In the genomic region with DNA sequence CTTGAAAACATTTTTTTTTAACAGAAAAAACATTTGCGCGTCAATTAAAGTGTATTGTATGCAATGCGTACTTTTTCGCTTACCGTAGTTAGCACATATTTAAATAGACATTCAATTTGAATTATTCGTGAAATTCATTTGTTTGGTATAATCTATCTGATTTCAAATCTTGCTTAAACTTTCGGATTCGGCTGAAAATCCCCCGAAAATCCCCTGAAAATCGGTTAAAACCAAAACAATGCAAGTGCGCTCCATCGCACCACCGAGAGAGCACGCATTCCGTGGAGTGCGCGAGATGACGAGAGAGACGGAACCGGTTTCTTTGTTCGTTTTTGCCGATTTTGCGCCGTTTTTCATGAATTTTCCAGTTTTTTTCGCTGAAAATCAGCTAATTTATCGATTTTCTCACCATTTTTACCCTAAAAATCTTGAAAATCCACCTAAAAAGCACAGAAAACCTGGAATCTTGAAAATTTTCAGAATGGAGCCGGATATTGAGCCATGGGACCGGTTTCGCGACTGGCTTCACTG, we compare ENCODE assay signal across 6 worm cellular contexts.
A peak's percentile ranks its signal among the peaks of the same experiment; 100 is the strongest.
TF ChIP-seq lines count a peak whose summit lies in the region.

TSS of gene F53H1.3 (plus strand) at position 481 of the 531 bp plus-strand sequence.

TF ChIP-seq in whole organism, L1 larva, 84 proteins besides CTCF, POLR2A, EP300 and RAD21 (continues in another document):
- TF ChIP-seq lin-15B (tag; optimal IDR thresholded peaks at IDR 0.05; lab: Kevin White, UChicago), result peak; percentile 29
- peak; percentile 38 for TF ChIP-seq xbp-1 (tag; optimal IDR thresholded peaks at IDR 0.05; lab: Kevin White, UChicago)
- TF ChIP-seq F16B12.6 (tag; optimal IDR thresholded peaks at IDR 0.05; lab: Kevin White, UChicago), result peak; percentile 16
- peak; percentile 98 for TF ChIP-seq grh-1 (GFP tag; IDR thresholded peaks at IDR 0.05; lab: Robert Waterston, UW)
- peak; percentile 77 for TF ChIP-seq nhr-85 (tag; lab: Kevin White, UChicago)
- TF ChIP-seq nhr-77 (tag; optimal IDR thresholded peaks at IDR 0.05; lab: Kevin White, UChicago), result no peak
- TF ChIP-seq swsn-7 (tag; optimal IDR thresholded peaks at IDR 0.05; lab: Kevin White, UChicago), result peak; percentile 48
- TF ChIP-seq isw-1 (GFP tag; IDR thresholded peaks at IDR 0.05; lab: Robert Waterston, UW), result peak; percentile 10; the same call in 1 of the 2 replicates
- no peak for TF ChIP-seq unc-30 (tag; optimal IDR thresholded peaks at IDR 0.05; lab: Kevin White, UChicago)
- TF ChIP-seq lin-13 (GFP tag; optimal IDR thresholded peaks at IDR 0.05; lab: Kevin White, UChicago), result peak; percentile 60
- TF ChIP-seq fos-1 (tag; optimal IDR thresholded peaks at IDR 0.05; lab: Kevin White, UChicago), result no peak
- no peak for TF ChIP-seq lir-3 (tag; optimal IDR thresholded peaks at IDR 0.05; lab: Kevin White, UChicago; ENCODE audit: poor library complexity)
- peak in 2 of 3 experiments; percentile 16 to 29 for TF ChIP-seq ceh-82 (tag; optimal IDR thresholded peaks at IDR 0.05; lab: Kevin White, UChicago)
- TF ChIP-seq blmp-1 (tag; optimal IDR thresholded peaks at IDR 0.05; lab: Kevin White, UChicago), result no peak

TF ChIP-seq in whole organism, L2 larva, 48 proteins besides CTCF, POLR2A, EP300 and RAD21:
- no peak for TF ChIP-seq Y55F3AM.14 (GFP tag; optimal IDR thresholded peaks at IDR 0.05; lab: Kevin White, UChicago)
- peak; percentile 49 for TF ChIP-seq unc-55 (GFP tag; optimal IDR thresholded peaks at IDR 0.05; lab: Kevin White, UChicago)
- no peak for TF ChIP-seq nhr-11 (tag; optimal IDR thresholded peaks at IDR 0.05; lab: Kevin White, UChicago)
- peak; percentile 40 for TF ChIP-seq F13H6.1 (tag; optimal IDR thresholded peaks at IDR 0.05; lab: Kevin White, UChicago)
- TF ChIP-seq lin-13 (GFP tag; optimal IDR thresholded peaks at IDR 0.05; lab: Kevin White, UChicago), result peak; percentile 53
- TF ChIP-seq nhr-129 (tag; optimal IDR thresholded peaks at IDR 0.05; lab: Kevin White, UChicago), result peak; percentile 10
- no peak for TF ChIP-seq ztf-11 (tag; optimal IDR thresholded peaks at IDR 0.05; lab: Kevin White, UChicago)
- peak; percentile 31 for TF ChIP-seq nhr-25 (tag; optimal IDR thresholded peaks at IDR 0.05; lab: Kevin White, UChicago)
- TF ChIP-seq lsy-2 (tag; optimal IDR thresholded peaks at IDR 0.05; lab: Kevin White, UChicago), result peak in 1 of 2 experiments; percentile 84
- TF ChIP-seq C34F6.9 (tag; optimal IDR thresholded peaks at IDR 0.05; lab: Kevin White, UChicago), result no peak
- peak; percentile 63 for TF ChIP-seq gmeb-1 (tag; optimal IDR thresholded peaks at IDR 0.05; lab: Kevin White, UChicago)
- no peak for TF ChIP-seq ceh-82 (tag; optimal IDR thresholded peaks at IDR 0.05; lab: Kevin White, UChicago)

TF ChIP-seq in whole organism, L3 larva, 47 proteins besides CTCF, POLR2A, EP300 and RAD21:
- TF ChIP-seq hmg-11 (tag; optimal IDR thresholded peaks at IDR 0.05; lab: Kevin White, UChicago) (peak; percentile 13), elt-1 (tag; optimal IDR thresholded peaks at IDR 0.05; lab: Kevin White, UChicago) (no peak), nhr-11 (tag; optimal IDR thresholded peaks at IDR 0.05; lab: Kevin White, UChicago) (no peak), nfya-1 (tag; optimal IDR thresholded peaks at IDR 0.05; lab: Kevin White, UChicago; ENCODE audit: insufficient read depth) (peak; percentile 43), ceh-28 (tag; optimal IDR thresholded peaks at IDR 0.05; lab: Kevin White, UChicago) (peak; percentile 32), ceh-16 (tag; optimal IDR thresholded peaks at IDR 0.05; lab: Kevin White, UChicago) (no peak), nhr-237 (tag; optimal IDR thresholded peaks at IDR 0.05; lab: Kevin White, UChicago) (no peak), lin-15B (tag; optimal IDR thresholded peaks at IDR 0.05; lab: Kevin White, UChicago) (peak; percentile 76), nhr-23 (tag; optimal IDR thresholded peaks at IDR 0.05; lab: Kevin White, UChicago) (peak; percentile 24), skn-1 (tag; optimal IDR thresholded peaks at IDR 0.05; lab: Kevin White, UChicago) (no peak)

TF ChIP-seq in whole organism, L4 larva, 104 proteins besides CTCF, POLR2A, EP300 and RAD21 (continues in another document):
- TF ChIP-seq lin-15B (tag; optimal IDR thresholded peaks at IDR 0.05; lab: Kevin White, UChicago) (no peak), ceh-28 (tag; optimal IDR thresholded peaks at IDR 0.05; lab: Kevin White, UChicago) (no peak), F37D6.2 (tag; optimal IDR thresholded peaks at IDR 0.05; lab: Kevin White, UChicago) (no peak), nhr-6 (tag; optimal IDR thresholded peaks at IDR 0.05; lab: Kevin White, UChicago) (no peak), ctbp-1 (GFP tag; IDR thresholded peaks at IDR 0.05; lab: Robert Waterston, UW) (no peak), hlh-30 (tag; optimal IDR thresholded peaks at IDR 0.05; lab: Kevin White, UChicago; ENCODE audit: insufficient read depth) (peak; percentile 16), nhr-77 (tag; optimal IDR thresholded peaks at IDR 0.05; lab: Kevin White, UChicago) (no peak), lsy-2 (tag; optimal IDR thresholded peaks at IDR 0.05; lab: Kevin White, UChicago) (peak in 1 of 2 experiments; percentile 76), unc-130 (GFP tag; optimal IDR thresholded peaks at IDR 0.05; lab: Kevin White, UChicago) (no peak), duxl-1 (tag; optimal IDR thresholded peaks at IDR 0.05; lab: Kevin White, UChicago; ENCODE audit: poor library complexity) (no peak), dpl-1 (GFP tag; optimal IDR thresholded peaks at IDR 0.05; lab: Kevin White, UChicago) (peak; percentile 40), dve-1 (tag; optimal IDR thresholded peaks at IDR 0.05; lab: Kevin White, UChicago; ENCODE audit: insufficient read depth) (no peak), spr-3 (GFP tag; optimal IDR thresholded peaks at IDR 0.05; lab: Kevin White, UChicago) (no peak), lin-38 (GFP tag; IDR thresholded peaks at IDR 0.05; lab: Robert Waterston, UW) (peak; percentile 96), Y48G9A.11 (GFP tag; IDR thresholded peaks at IDR 0.05; lab: Robert Waterston, UW) (0 out of 2 replicates have a peak, but pooled peaks have one; percentile 46), T20F7.1 (GFP tag; optimal IDR thresholded peaks at IDR 0.05; lab: Kevin White, UChicago) (no peak), mxl-2 (GFP tag; conservative IDR thresholded peaks at IDR 0.05; lab: Robert Waterston, UW) (no peak)

TF ChIP-seq in whole organism, mixed stage, embryonic, 35 proteins besides CTCF, POLR2A, EP300 and RAD21:
- TF ChIP-seq ztf-11 (tag; optimal IDR thresholded peaks at IDR 0.05; lab: Kevin White, UChicago) (no peak), lsy-2 (tag; optimal IDR thresholded peaks at IDR 0.05; lab: Kevin White, UChicago) (peak; percentile 60)

TF ChIP-seq in whole organism, young adult, 124 proteins besides CTCF, POLR2A, EP300 and RAD21 (continues in another document):
- TF ChIP-seq mes-4 (tag; optimal IDR thresholded peaks at IDR 0.05; lab: Kevin White, UChicago) (no peak), zfh-2 (GFP tag; conservative IDR thresholded peaks at IDR 0.05; lab: Robert Waterston, UW) (no peak), F33H1.4 (GFP tag; IDR thresholded peaks at IDR 0.05; lab: Robert Waterston, UW) (peak; percentile 45), hmg-1.2 (GFP tag; IDR thresholded peaks at IDR 0.05; lab: Robert Waterston, UW) (peak; percentile 88), bed-2 (GFP tag; IDR thresholded peaks at IDR 0.05; lab: Robert Waterston, UW) (no peak), egrh-3 (GFP tag; IDR thresholded peaks at IDR 0.05; lab: Robert Waterston, UW) (no peak), ZK185.1 (tag; optimal IDR thresholded peaks at IDR 0.05; lab: Kevin White, UChicago; ENCODE audit: poor library complexity, severe bottlenecking) (no peak), attf-3 (GFP tag; conservative IDR thresholded peaks at IDR 0.05; lab: Robert Waterston, UW) (0 out of 2 replicates have a peak, but pooled peaks have one; percentile 36), Y53F4B.3 (GFP tag; IDR thresholded peaks at IDR 0.05; lab: Robert Waterston, UW) (no peak), tbp1 (GFP tag; optimal IDR thresholded peaks at IDR 0.05; lab: Kevin White, UChicago) (peak; percentile 2), madf-8 (GFP tag; conservative IDR thresholded peaks at IDR 0.05; lab: Robert Waterston, UW) (peak; percentile 28; the same call in 1 of the 2 replicates), hrde-1 (tag; optimal IDR thresholded peaks at IDR 0.05; lab: Kevin White, UChicago; ENCODE audit: borderline replicate concordance) (no peak), lsl-1 (GFP tag; optimal IDR thresholded peaks at IDR 0.05; lab: Kevin White, UChicago) (peak; percentile 84), rpc-1 (optimal IDR thresholded peaks at IDR 0.05; lab: Kevin White, UChicago) (no peak), rpc-1 (tag; optimal IDR thresholded peaks at IDR 0.05; lab: Kevin White, UChicago) (no peak), hlh-12 (tag; optimal IDR thresholded peaks at IDR 0.05; lab: Kevin White, UChicago) (no peak), let-526 (GFP tag; IDR thresholded peaks at IDR 0.05; lab: Robert Waterston, UW) (no peak), Y56A3A.18 (GFP tag; IDR thresholded peaks at IDR 0.05; lab: Robert Waterston, UW) (no peak), dox-1 (GFP tag; IDR thresholded peaks at IDR 0.05; lab: Robert Waterston, UW) (no peak; the same call in 1 of the 2 replicates), xnd-1 (tag; optimal IDR thresholded peaks at IDR 0.05; lab: Kevin White, UChicago) (peak; percentile 69), lsy-27 (tag; optimal IDR thresholded peaks at IDR 0.05; lab: Kevin White, UChicago; ENCODE audit: borderline replicate concordance, insufficient read depth) (no peak), lag-1 (GFP tag; IDR thresholded peaks at IDR 0.05; lab: Robert Waterston, UW) (no peak), dpl-1 (GFP tag; optimal IDR thresholded peaks at IDR 0.05; lab: Kevin White, UChicago) (no peak), unc-130 (GFP tag; optimal IDR thresholded peaks at IDR 0.05; lab: Kevin White, UChicago) (no peak), T07F8.4 (tag; optimal IDR thresholded peaks at IDR 0.05; lab: Kevin White, UChicago) (no peak), chd-7 (tag; optimal IDR thresholded peaks at IDR 0.05; lab: Kevin White, UChicago) (no peak), T26A5.8 (tag; optimal IDR thresholded peaks at IDR 0.05; lab: Kevin White, UChicago) (no peak), hmg-20 (GFP tag; IDR thresholded peaks at IDR 0.05; lab: Robert Waterston, UW) (no peak), ceh-40 (GFP tag; IDR thresholded peaks at IDR 0.05; lab: Robert Waterston, UW) (no peak), ztf-22 (GFP tag; optimal IDR thresholded peaks at IDR 0.05; lab: Kevin White, UChicago) (no peak), atf-7 (tag; optimal IDR thresholded peaks at IDR 0.05; lab: Kevin White, UChicago) (no peak), tlf-1 (GFP tag; optimal IDR thresholded peaks at IDR 0.05; lab: Kevin White, UChicago) (no peak), nhr-90 (tag; optimal IDR thresholded peaks at IDR 0.05; lab: Kevin White, UChicago) (no peak), athp-1 (tag; optimal IDR thresholded peaks at IDR 0.05; lab: Kevin White, UChicago) (peak; percentile 31), egl-44 (GFP tag; IDR thresholded peaks at IDR 0.05; lab: Robert Waterston, UW) (no peak), F57A8.1 (GFP tag; optimal IDR thresholded peaks at IDR 0.05; lab: Kevin White, UChicago) (no peak)
